Worm (Caenorhabditis elegans): Measurements from ENCODE around the gene Y38H6C.15.

DNA sequence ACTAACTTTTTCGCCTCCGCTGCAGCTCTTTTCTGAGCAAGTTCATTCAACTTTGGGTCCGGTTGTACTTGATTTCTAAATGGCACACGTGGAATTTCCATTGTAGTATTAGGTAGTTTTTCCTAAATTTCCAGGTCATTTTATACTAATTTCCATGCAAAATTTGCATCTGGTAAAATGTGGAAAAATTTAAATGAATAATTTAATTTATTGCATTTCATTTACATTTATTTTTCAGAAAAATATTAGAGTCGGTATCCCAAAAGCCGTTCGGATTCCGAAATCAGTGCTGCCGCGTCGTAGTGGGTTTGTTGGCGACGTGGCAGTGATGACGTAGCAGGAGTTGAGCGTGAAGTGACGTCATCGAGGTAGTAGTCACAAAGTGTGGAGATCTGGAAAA, 10.9 kb upstream of the Y38H6C.15 start, which contains the start of gene Y38H6C.18:
- TF ChIP-seq swsn-7 (tag; optimal IDR thresholded peaks at IDR 0.05) (no peak), sup-37 (GFP tag; optimal IDR thresholded peaks at IDR 0.05) (no peak), ztf-11 (tag; optimal IDR thresholded peaks at IDR 0.05) (no peak), mep-1 (tag; optimal IDR thresholded peaks at IDR 0.05) (no peak), pax-3 (tag; optimal IDR thresholded peaks at IDR 0.05) (no peak), pqm-1 (tag; optimal IDR thresholded peaks at IDR 0.05) (no peak), ama-1 (optimal IDR thresholded peaks at IDR 0.05) (no peak), nhr-76 (tag; optimal IDR thresholded peaks at IDR 0.05) (no peak), nhr-77 (tag; optimal IDR thresholded peaks at IDR 0.05) (no peak), nhr-90 (tag; optimal IDR thresholded peaks at IDR 0.05; ENCODE audit: poor library complexity) (no peak), nhr-11 (tag; optimal IDR thresholded peaks at IDR 0.05) (no peak), egl-27 (tag; optimal IDR thresholded peaks at IDR 0.05) (no peak)

Data from whole organism, L1 larva.